Worm (Caenorhabditis elegans) whole organism, young adult: ENCODE measurements around the gene iscu-1.
A peak's percentile ranks its signal among the peaks of the same experiment; 100 is the strongest.

Experiments used
- B0035.1 ChIP-seq: sonication (generic microtip); optimal IDR thresholded peaks from 2 replicates; lab custom pipeline; 2016; ENCODE audit warnings: missing genetic modification characterization, mild to moderate bottlenecking, missing compliant biosample characterization, missing genotype, missing genetic modification reagents
- B0261.1 ChIP-seq: sonication (generic microtip); optimal IDR thresholded peaks from 2 replicates; lab custom pipeline; 2016; ENCODE audit warnings: mild to moderate bottlenecking, missing genetic modification characterization, moderate library complexity, missing compliant biosample characterization
- C06A6.2 ChIP-seq: fragments of 200-800 bp; sonication (Bioruptor generic); conservative IDR thresholded peaks from 2 replicates; pipeline ENCODE4 v1.3.6; 2022; ENCODE audit warnings: missing genetic modification characterization, missing compliant biosample characterization
- F22D6.2 ChIP-seq: sonication (generic microtip); optimal IDR thresholded peaks from 2 replicates; lab custom pipeline; 2016; ENCODE audit warnings: mild to moderate bottlenecking, missing genetic modification characterization, missing compliant biosample characterization
- F33H1.4 ChIP-seq: fragments of 200-800 bp; sonication (Bioruptor generic); IDR thresholded peaks from 2 replicates; pipeline ENCODE4 v1.3.6; 2022; ENCODE audit warnings: missing genetic modification reagents, missing genetic modification characterization, missing compliant biosample characterization
- F37B4.10 ChIP-seq: fragments of 200-800 bp; sonication (Bioruptor generic); IDR thresholded peaks from 2 replicates; pipeline ENCODE4 v1.3.6; 2022; ENCODE audit warnings: missing genetic modification characterization, missing compliant biosample characterization
- K12H6.12 ChIP-seq: fragments of 200-800 bp; sonication (Bioruptor generic); optimal IDR thresholded peaks from 2 replicates; lab custom pipeline; 2018; ENCODE audit warnings: mild to moderate bottlenecking, missing genetic modification characterization, missing compliant biosample characterization
- Y53F4B.3 ChIP-seq: fragments of 200-800 bp; sonication (Bioruptor generic); IDR thresholded peaks from 2 replicates; pipeline ENCODE4 v1.3.6; 2022; ENCODE audit warnings: missing genetic modification reagents, missing genetic modification characterization, missing compliant biosample characterization
- Y53G8AR.9 ChIP-seq: fragments of 200-800 bp; sonication (Bioruptor generic); conservative IDR thresholded peaks from 2 replicates; pipeline ENCODE4 v1.3.6; 2022; ENCODE audit warnings: missing genetic modification reagents, missing genetic modification characterization, missing compliant biosample characterization
- ZK185.1 ChIP-seq: sonication (generic microtip); optimal IDR thresholded peaks from 2 replicates; lab custom pipeline; 2016; ENCODE audit warnings: mild to moderate bottlenecking, missing genetic modification characterization, missing compliant biosample characterization; ENCODE audit not compliant: poor library complexity, severe bottlenecking
- ama-1 ChIP-seq, 3 experiments: fragments of 150-350 bp in 1 of 3; sonication (generic microtip) in 2 of 3; optimal IDR thresholded peaks; 2 replicates each; lab custom pipeline; 2014 to 2018; ENCODE audit warnings: missing biosample characterization in 2 of 3, missing genetic modification characterization in 2 of 3, missing genetic modification reagents in 2 of 3
- atf-7 ChIP-seq: sonication (generic microtip); optimal IDR thresholded peaks from 2 replicates; lab custom pipeline; 2017; ENCODE audit warnings: mild to moderate bottlenecking, missing genetic modification characterization, missing compliant biosample characterization
- attf-3 ChIP-seq: fragments of 200-800 bp; sonication (Bioruptor generic); conservative IDR thresholded peaks from 2 replicates; pipeline ENCODE4 v1.3.6; 2022; ENCODE audit warnings: missing genetic modification reagents, missing genetic modification characterization, missing compliant biosample characterization
- attf-5 ChIP-seq: fragments of 200-800 bp; sonication (Bioruptor generic); optimal IDR thresholded peaks from 2 replicates; lab custom pipeline; 2018; ENCODE audit warnings: mild to moderate bottlenecking, missing genetic modification characterization, missing compliant biosample characterization
- attf-6 ChIP-seq: fragments of 200-800 bp; sonication (Bioruptor generic); IDR thresholded peaks from 2 replicates; pipeline ENCODE4 v1.3.6; 2022; ENCODE audit warnings: missing genetic modification reagents, missing genetic modification characterization, missing compliant biosample characterization
- bed-1 ChIP-seq: fragments of 200-800 bp; sonication (Bioruptor generic); IDR thresholded peaks from 2 replicates; pipeline ENCODE4 v1.3.6; 2022; ENCODE audit warnings: missing genetic modification reagents, missing genetic modification characterization, missing compliant biosample characterization
- bed-2 ChIP-seq: fragments of 200-800 bp; sonication (Bioruptor generic); IDR thresholded peaks from 2 replicates; pipeline ENCODE4 v1.3.6; 2022; ENCODE audit warnings: missing genetic modification reagents, missing genetic modification characterization, missing compliant biosample characterization
- ccch-3 ChIP-seq: fragments of 200-800 bp; sonication (Bioruptor generic); optimal IDR thresholded peaks from 2 replicates; lab custom pipeline; 2018; ENCODE audit warnings: mild to moderate bottlenecking, missing genetic modification characterization, missing compliant biosample characterization
- cebp-2 ChIP-seq: fragments of 200-800 bp; sonication (Bioruptor generic); IDR thresholded peaks from 2 replicates; pipeline ENCODE4 v1.3.6; 2022; ENCODE audit warnings: missing genetic modification characterization, missing compliant biosample characterization
- ceh-58 ChIP-seq: fragments of 200-800 bp; sonication (Bioruptor generic); IDR thresholded peaks from 2 replicates; pipeline ENCODE4 v1.3.6; 2022; ENCODE audit warnings: missing genetic modification characterization, missing compliant biosample characterization
- ceh-91 ChIP-seq: fragments of 200-800 bp; sonication (Bioruptor generic); IDR thresholded peaks from 2 replicates; pipeline ENCODE4 v1.3.6; 2022; ENCODE audit warnings: missing genetic modification reagents, missing genetic modification characterization, missing compliant biosample characterization
- chd-7 ChIP-seq: sonication (generic microtip); optimal IDR thresholded peaks from 2 replicates; lab custom pipeline; 2016; ENCODE audit warnings: mild to moderate bottlenecking, missing genetic modification characterization, moderate library complexity, missing compliant biosample characterization
- dox-1 ChIP-seq: fragments of 200-800 bp; sonication (Bioruptor generic); IDR thresholded peaks from 2 replicates; pipeline ENCODE4 v1.3.6; 2022; ENCODE audit warnings: missing genetic modification reagents, missing genetic modification characterization, missing compliant biosample characterization
- efl-1 ChIP-seq: fragments of 150-350 bp; optimal IDR thresholded peaks from 2 replicates; lab custom pipeline; 2014; ENCODE audit warnings: missing biosample characterization, missing genetic modification reagents, missing genetic modification characterization
- egl-44 ChIP-seq: fragments of 200-800 bp; sonication (Bioruptor generic); IDR thresholded peaks from 2 replicates; pipeline ENCODE4 v1.3.6; 2022; ENCODE audit warnings: missing genetic modification reagents, missing genetic modification characterization, missing compliant biosample characterization
- ets-4 ChIP-seq: fragments of 200-800 bp; sonication (Bioruptor generic); optimal IDR thresholded peaks from 2 replicates; lab custom pipeline; 2018; ENCODE audit warnings: mild to moderate bottlenecking, missing genetic modification characterization, missing compliant biosample characterization
- gei-17 ChIP-seq: fragments of 200-800 bp; sonication (Bioruptor generic); optimal IDR thresholded peaks from 2 replicates; lab custom pipeline; 2018; ENCODE audit warnings: mild to moderate bottlenecking, missing genetic modification characterization, missing compliant biosample characterization
- him-1 ChIP-seq: sonication (generic microtip); optimal IDR thresholded peaks from 2 replicates; lab custom pipeline; 2016; ENCODE audit warnings: missing genotype, missing genetic modification reagents, missing genetic modification characterization, missing compliant biosample characterization
- hlh-26 ChIP-seq: fragments of 200-800 bp; sonication (Bioruptor generic); conservative IDR thresholded peaks from 2 replicates; pipeline ENCODE4 v1.3.6; 2022; ENCODE audit warnings: missing genetic modification reagents, missing genetic modification characterization, missing compliant biosample characterization
- hmg-1.2 ChIP-seq: fragments of 200-800 bp; sonication (Bioruptor generic); IDR thresholded peaks from 2 replicates; pipeline ENCODE4 v1.3.6; 2022; ENCODE audit warnings: missing genetic modification reagents, missing genetic modification characterization, missing compliant biosample characterization
- hsf-1 ChIP-seq: fragments of 200-800 bp; sonication (Bioruptor generic); IDR thresholded peaks from 2 replicates; pipeline ENCODE4 v1.3.6; 2022; ENCODE audit warnings: missing genetic modification reagents, missing genetic modification characterization, missing compliant biosample characterization
- lag-1 ChIP-seq: fragments of 200-800 bp; sonication (Bioruptor generic); IDR thresholded peaks from 2 replicates; pipeline ENCODE4 v1.3.6; 2022; ENCODE audit warnings: missing genetic modification reagents, missing genetic modification characterization, missing compliant biosample characterization
- let-607 ChIP-seq, 2 experiments: fragments of 200-800 bp in 1 of 2; sonication (Bioruptor generic) in 1 of 2; sonication (generic microtip) in 1 of 2; optimal IDR thresholded peaks; 2 replicates each; lab custom pipeline; 2016 to 2018; ENCODE audit warnings: mild to moderate bottlenecking in 2 of 2, missing compliant biosample characterization in 2 of 2, missing genetic modification characterization in 2 of 2, moderate library complexity in 2 of 2, missing genotype in 1 of 2
- lin-35 ChIP-seq, 3 experiments: fragments of 150-350 bp in 2 of 3; sonication (generic microtip) in 1 of 3; optimal IDR thresholded peaks; 2 replicates each; lab custom pipeline; 2014 to 2018; ENCODE audit warnings: missing biosample characterization in 3 of 3, missing genetic modification characterization in 3 of 3, missing genetic modification reagents in 3 of 3
- lin-54 ChIP-seq: fragments of 200-800 bp; sonication (Bioruptor generic); optimal IDR thresholded peaks from 2 replicates; lab custom pipeline; 2018; ENCODE audit warnings: mild to moderate bottlenecking, missing genetic modification characterization, missing compliant biosample characterization
- lsl-1 ChIP-seq: fragments of 200-800 bp; sonication (Bioruptor generic); optimal IDR thresholded peaks from 2 replicates; lab custom pipeline; 2018; ENCODE audit warnings: mild to moderate bottlenecking, missing genetic modification characterization, moderate library complexity, missing compliant biosample characterization
- mcd-1 ChIP-seq: fragments of 200-800 bp; sonication (Bioruptor generic); IDR thresholded peaks from 2 replicates; pipeline ENCODE4 v1.3.6; 2022; ENCODE audit warnings: missing genetic modification reagents, missing genetic modification characterization, missing compliant biosample characterization
- nfyb-1 ChIP-seq: fragments of 200-800 bp; sonication (Bioruptor generic); IDR thresholded peaks from 2 replicates; pipeline ENCODE4 v1.3.6; 2022; ENCODE audit warnings: missing genetic modification reagents, missing genetic modification characterization, missing compliant biosample characterization
- pbrm-1 ChIP-seq: fragments of 200-800 bp; sonication (Bioruptor generic); IDR thresholded peaks from 2 replicates; pipeline ENCODE4 v1.3.6; 2022; ENCODE audit warnings: missing genetic modification reagents, missing genetic modification characterization, missing compliant biosample characterization
- rcor-1 ChIP-seq: fragments of 200-800 bp; sonication (Bioruptor generic); IDR thresholded peaks from 2 replicates; pipeline ENCODE4 v1.3.6; 2022; ENCODE audit warnings: missing genetic modification reagents, missing genetic modification characterization, missing compliant biosample characterization
- sdz-38 ChIP-seq: sonication (generic microtip); optimal IDR thresholded peaks from 2 replicates; lab custom pipeline; 2016; ENCODE audit warnings: missing genotype, missing genetic modification characterization, missing compliant biosample characterization
- sea-2 ChIP-seq: fragments of 200-800 bp; sonication (Bioruptor generic); IDR thresholded peaks from 2 replicates; pipeline ENCODE4 v1.3.6; 2022; ENCODE audit warnings: missing genetic modification characterization, missing compliant biosample characterization
- snpc-4 ChIP-seq, 5 experiments: fragments of 150-350 bp in 1 of 5; sonication (generic microtip) in 4 of 5; optimal IDR thresholded peaks; 2 replicates each; lab custom pipeline; 2014 to 2018; ENCODE audit warnings: missing genetic modification characterization in 5 of 5, missing biosample characterization in 3 of 5, antibody characterized with exemption in 2 of 5, mild to moderate bottlenecking in 2 of 5, missing compliant biosample characterization in 2 of 5, missing genotype in 2 of 5, moderate library complexity in 2 of 5, missing genetic modification reagents in 1 of 5
- tbp1 ChIP-seq: fragments of 200-800 bp; sonication (Bioruptor generic); optimal IDR thresholded peaks from 2 replicates; lab custom pipeline; 2018; ENCODE audit warnings: mild to moderate bottlenecking, missing genetic modification characterization, missing compliant biosample characterization
- ztf-25 ChIP-seq: fragments of 200-800 bp; sonication (Bioruptor generic); IDR thresholded peaks from 2 replicates; pipeline ENCODE4 v1.3.6; 2022; ENCODE audit warnings: missing genetic modification reagents, missing genetic modification characterization, missing compliant biosample characterization
- ztf-6 ChIP-seq: fragments of 200-800 bp; sonication (Bioruptor generic); IDR thresholded peaks from 2 replicates; pipeline ENCODE4 v1.3.6; 2022; ENCODE audit warnings: missing genetic modification reagents, missing genetic modification characterization, missing compliant biosample characterization

iscu-1 gene

DNA sequence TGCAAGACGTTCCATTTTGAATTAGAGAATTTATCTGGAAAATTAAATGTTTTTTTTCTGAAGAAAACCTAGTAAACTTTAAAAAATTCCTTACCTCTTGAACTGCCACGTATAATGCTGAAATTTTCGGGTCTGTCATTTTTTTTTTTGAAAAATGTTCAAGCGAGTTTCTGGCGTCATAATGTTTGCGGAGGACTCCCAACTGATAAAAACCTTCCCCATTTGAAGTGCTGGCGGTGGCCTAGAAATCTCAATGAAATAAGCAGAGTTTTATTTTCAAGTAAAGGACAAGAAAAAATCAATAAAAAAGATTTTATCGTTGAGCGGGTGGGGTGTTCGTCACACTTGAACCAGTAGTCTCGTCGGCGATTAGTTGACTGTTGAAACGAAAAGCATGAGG lies 2.9 kb downstream of the iscu-1 start, which contains the start of gene icap-1 (continued):
- TF ChIP-seq hsf-1 (GFP tag; lab: Robert Waterston, UW), result no peak
- TF ChIP-seq nfyb-1 (GFP tag; lab: Robert Waterston, UW), result no peak
- TF ChIP-seq ceh-91, result no peak

DNA sequence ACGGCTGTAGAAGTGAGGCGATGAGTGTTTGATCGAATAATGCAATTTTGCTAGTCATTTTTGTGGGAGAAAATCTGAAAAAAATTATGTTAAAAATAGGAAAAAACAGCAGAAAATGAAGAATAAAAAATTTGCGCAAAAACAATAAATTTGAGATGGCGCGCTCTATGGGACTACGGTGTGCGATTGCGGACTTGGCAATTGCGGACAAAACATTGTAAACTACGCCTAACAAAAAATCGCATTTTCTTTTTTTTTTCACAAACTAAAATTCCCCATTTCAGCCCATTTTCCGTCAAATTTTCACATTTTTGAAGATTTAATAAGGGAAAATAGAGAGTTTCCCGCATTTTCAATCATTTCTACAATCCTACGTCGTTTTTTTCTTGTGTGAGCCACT lies 4.9 kb downstream of the iscu-1 start, which contains the start of the genes sas-6 and Y45F10D.7:
Gene sas-6, minus strand, starts transcription at position 80 of the 400 bp plus-strand sequence.
Gene Y45F10D.7, plus strand, starts transcription at position 256 of the 400 bp plus-strand sequence.
- TF ChIP-seq K12H6.12 (no peak), hmg-1.2 (GFP tag; lab: Robert Waterston, UW) (peak; percentile 38; the same call in 1 of the 2 replicates), sdz-38 (no peak), attf-6 (peak; percentile 88), lag-1 (GFP tag; lab: Robert Waterston, UW) (no peak), ztf-6 (GFP tag; lab: Robert Waterston, UW) (no peak), tbp1 (GFP tag; lab: Kevin White, UChicago) (peak; percentile 62), atf-7 (tag; lab: Kevin White, UChicago) (no peak), Y53G8AR.9 (GFP tag; lab: Robert Waterston, UW) (no peak), hlh-26 (GFP tag; lab: Robert Waterston, UW) (no peak), rcor-1 (0 out of 2 replicates have a peak, but pooled peaks have one; percentile 18), sea-2 (no peak), egl-44 (no peak), ztf-25 (GFP tag; lab: Robert Waterston, UW) (no peak), let-607 (tag; optimal IDR thresholded peaks at IDR 0.05; lab: Kevin White, UChicago) (no peak), B0261.1 (tag; lab: Kevin White, UChicago) (no peak), F37B4.10 (GFP tag; lab: Robert Waterston, UW) (no peak), hsf-1 (GFP tag; lab: Robert Waterston, UW) (no peak), attf-3 (GFP tag; lab: Robert Waterston, UW) (peak; percentile 70), ceh-91 (peak; percentile 31; the same call in 1 of the 2 replicates), ZK185.1 (tag; lab: Kevin White, UChicago) (peak; percentile 36), mcd-1 (GFP tag; lab: Robert Waterston, UW) (0 out of 2 replicates have a peak, but pooled peaks have one; percentile 30), dox-1 (GFP tag; lab: Robert Waterston, UW) (peak; percentile 68), bed-2 (no peak), bed-1 (GFP tag; lab: Robert Waterston, UW) (no peak), snpc-4 (GFP tag; optimal IDR thresholded peaks at IDR 0.05; lab: Kevin White, UChicago) (peak; percentile 73), snpc-4 (tag; optimal IDR thresholded peaks at IDR 0.05; lab: Kevin White, UChicago) (peak in 3 of 4 experiments; percentile 89 to 93 (median 89)), chd-7 (tag; lab: Kevin White, UChicago) (no peak), ccch-3 (GFP tag; lab: Kevin White, UChicago) (no peak), pbrm-1 (GFP tag; lab: Robert Waterston, UW) (peak; percentile 34; the same call in 1 of the 2 replicates), gei-17 (GFP tag; lab: Kevin White, UChicago) (no peak), F22D6.2 (tag; lab: Kevin White, UChicago) (no peak), efl-1 (GFP tag; lab: Kevin White, UChicago) (peak; percentile 89), lin-54 (GFP tag; lab: Kevin White, UChicago) (peak; percentile 87), ceh-58 (no peak), lin-35 (GFP tag; optimal IDR thresholded peaks at IDR 0.05; lab: Kevin White, UChicago) (peak in 1 of 3 experiments; percentile 78), ama-1 (optimal IDR thresholded peaks at IDR 0.05; lab: Kevin White, UChicago) (no peak), ama-1 (GFP tag; optimal IDR thresholded peaks at IDR 0.05; lab: Kevin White, UChicago) (no peak), attf-5 (GFP tag; lab: Kevin White, UChicago) (peak; percentile 51), lsl-1 (peak; percentile 91), B0035.1 (tag; lab: Kevin White, UChicago) (no peak), ets-4 (GFP tag; lab: Kevin White, UChicago) (no peak), cebp-2 (GFP tag; lab: Robert Waterston, UW) (no peak), Y53F4B.3 (GFP tag; lab: Robert Waterston, UW) (no peak), him-1 (tag; lab: Kevin White, UChicago) (no peak), F33H1.4 (GFP tag; lab: Robert Waterston, UW) (peak; percentile 68), C06A6.2 (GFP tag; lab: Robert Waterston, UW) (no peak)
